Worm (Caenorhabditis elegans): ENCODE measurements around the gene dhs-22.

Gene dhs-22

DNA sequence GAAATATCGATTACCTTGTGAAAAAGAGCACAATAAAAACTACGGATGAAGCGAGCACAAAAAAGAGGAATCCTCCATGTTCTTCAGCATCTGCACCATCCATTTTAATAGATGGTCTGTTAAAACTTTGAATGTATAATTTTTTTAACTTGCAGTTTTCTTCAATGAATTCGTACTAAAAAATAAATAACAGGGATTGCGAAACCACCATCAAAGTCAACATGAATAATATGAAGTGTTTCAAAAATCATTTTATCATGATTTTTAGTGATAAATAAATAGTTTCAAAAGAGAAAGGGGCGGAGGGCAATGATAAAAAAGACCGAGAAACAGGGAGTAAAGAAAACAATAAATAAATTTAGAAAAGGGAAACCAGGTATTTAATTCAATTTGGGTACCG lies at the start of gene dhs-22:
TSS of gene dhs-22 (minus strand) at position 116 of the 400 bp plus-strand sequence.
- peak; percentile 1; the same call in 1 of the 2 replicates for TF ChIP-seq hsf-1 (GFP tag; IDR thresholded peaks at IDR 0.05)
- TF ChIP-seq B0019.2 (GFP tag; conservative IDR thresholded peaks at IDR 0.05): no peak
- TF ChIP-seq ztf-25 (GFP tag; IDR thresholded peaks at IDR 0.05): no peak
- TF ChIP-seq unc-62 (GFP tag; optimal IDR thresholded peaks at IDR 0.05): no peak
- TF ChIP-seq lin-40 (tag; optimal IDR thresholded peaks at IDR 0.05): no peak
- TF ChIP-seq lsl-1 (GFP tag; optimal IDR thresholded peaks at IDR 0.05): no peak
- peak; percentile 55 for TF ChIP-seq madf-6 (GFP tag; IDR thresholded peaks at IDR 0.05)
- TF ChIP-seq ztf-3 (GFP tag; optimal IDR thresholded peaks at IDR 0.05): no peak
- TF ChIP-seq F33H1.4 (GFP tag; IDR thresholded peaks at IDR 0.05): no peak
- peak; percentile 4 for TF ChIP-seq snpc-1.1 (tag; optimal IDR thresholded peaks at IDR 0.05; ENCODE audit: insufficient read depth)
- no peak for TF ChIP-seq rcor-1 (GFP tag; IDR thresholded peaks at IDR 0.05)
- TF ChIP-seq cebp-1 (GFP tag; IDR thresholded peaks at IDR 0.05): peak; percentile 57; the same call in 1 of the 2 replicates
- peak; percentile 73 for TF ChIP-seq cebp-1 (tag; optimal IDR thresholded peaks at IDR 0.05)
- 0 out of 2 replicates have a peak, but pooled peaks have one; percentile 48 for TF ChIP-seq ceh-100 (GFP tag; IDR thresholded peaks at IDR 0.05)
- TF ChIP-seq hmg-1.2 (GFP tag; IDR thresholded peaks at IDR 0.05): 0 out of 2 replicates have a peak, but pooled peaks have one; percentile 17
- no peak for TF ChIP-seq pha-4 (tag; optimal IDR thresholded peaks at IDR 0.05)
- no peak for TF ChIP-seq nhr-80 (tag; optimal IDR thresholded peaks at IDR 0.05)
- TF ChIP-seq mel-28 (tag; optimal IDR thresholded peaks at IDR 0.05; ENCODE audit: borderline replicate concordance): no peak
- TF ChIP-seq fkh-3 (tag; optimal IDR thresholded peaks at IDR 0.05): no peak
- TF ChIP-seq rec-8 (tag; optimal IDR thresholded peaks at IDR 0.05): no peak
- no peak for TF ChIP-seq F57C9.4 (tag; optimal IDR thresholded peaks at IDR 0.05)
- no peak for TF ChIP-seq Y67H2A.10 (GFP tag; conservative IDR thresholded peaks at IDR 0.05)
- no peak for TF ChIP-seq dpl-1 (GFP tag; optimal IDR thresholded peaks at IDR 0.05)

DNA sequence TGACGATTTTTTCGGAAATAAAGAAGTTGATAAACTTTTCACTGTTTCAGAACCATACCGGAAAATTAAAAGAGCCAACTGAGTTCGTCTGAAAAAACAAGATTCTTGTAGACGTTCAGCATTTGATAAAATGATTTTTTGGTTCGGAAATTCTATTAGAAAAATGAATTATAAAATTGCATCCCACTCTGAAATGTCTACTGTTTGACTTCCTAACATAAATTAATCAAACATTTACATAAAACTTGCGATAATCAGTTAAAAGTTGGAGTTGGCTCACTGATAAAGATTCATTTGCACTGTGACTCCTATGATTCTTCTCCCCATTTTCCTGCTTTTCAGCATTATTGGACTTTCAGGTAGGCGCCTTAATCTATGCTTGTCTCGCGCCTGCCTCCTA lies 47.7 kb upstream of the dhs-22 start, which contains the start of gene clec-57:
TSS of gene clec-57 (plus strand) at position 301 of the 400 bp plus-strand sequence.
- TF ChIP-seq sptf-2 (GFP tag; optimal IDR thresholded peaks at IDR 0.05) (no peak), snpc-3.4 (tag; optimal IDR thresholded peaks at IDR 0.05) (no peak)

DNA sequence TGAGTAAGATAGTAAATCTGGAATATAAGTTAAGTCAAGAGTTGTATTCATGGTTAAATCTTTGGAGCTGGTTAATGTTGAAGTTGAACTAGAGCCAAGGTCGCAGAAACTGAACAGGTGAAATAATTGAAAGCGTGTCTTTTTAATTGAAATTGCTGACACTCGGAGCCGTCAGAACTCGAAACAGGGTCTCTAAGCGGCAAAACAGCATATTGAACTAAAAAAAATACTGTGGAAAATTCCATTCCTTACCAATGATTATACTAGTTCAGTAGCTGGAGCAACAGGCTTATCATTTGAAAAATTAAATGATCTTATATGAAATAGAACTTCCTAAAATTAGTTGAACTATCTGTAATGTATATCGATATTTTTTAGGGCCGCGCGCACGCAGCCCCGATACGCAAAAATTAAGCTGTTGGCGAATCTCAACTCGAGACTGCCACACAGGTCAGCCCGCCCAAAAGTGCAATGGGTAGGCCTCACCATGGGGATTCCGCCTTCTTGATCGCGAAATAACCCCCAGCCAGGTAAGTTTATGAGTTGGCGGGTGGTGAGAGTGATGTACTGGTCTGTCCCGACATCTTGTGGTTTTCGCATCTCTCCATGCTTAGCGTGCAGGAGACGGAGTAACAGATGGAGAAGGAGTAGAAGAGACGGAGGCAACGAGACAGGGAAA lies 47.1 kb upstream of the dhs-22 start, which contains the start of gene srz-97:
TSS of gene srz-97 (minus strand) at position 51 of the 679 bp plus-strand sequence.
- TF ChIP-seq C06A6.2 (GFP tag; conservative IDR thresholded peaks at IDR 0.05): no peak
- TF ChIP-seq cebp-1 (GFP tag; IDR thresholded peaks at IDR 0.05): no peak
- TF ChIP-seq cebp-1 (tag; optimal IDR thresholded peaks at IDR 0.05): no peak
- TF ChIP-seq attf-6 (GFP tag; IDR thresholded peaks at IDR 0.05): peak; percentile 84
- no peak for TF ChIP-seq dpff-1 (tag; optimal IDR thresholded peaks at IDR 0.05)
- TF ChIP-seq D2030.7 (GFP tag; IDR thresholded peaks at IDR 0.05): peak; percentile 75
- TF ChIP-seq unc-130 (GFP tag; optimal IDR thresholded peaks at IDR 0.05): no peak
- TF ChIP-seq gei-17 (GFP tag; optimal IDR thresholded peaks at IDR 0.05): no peak
- no peak for TF ChIP-seq madf-3 (GFP tag; IDR thresholded peaks at IDR 0.05)
- TF ChIP-seq hrde-1 (tag; optimal IDR thresholded peaks at IDR 0.05; ENCODE audit: borderline replicate concordance): no peak
- TF ChIP-seq nfyb-1 (GFP tag; IDR thresholded peaks at IDR 0.05): peak; percentile 65
- no peak for TF ChIP-seq ceh-27 (GFP tag; optimal IDR thresholded peaks at IDR 0.05)
- 0 out of 2 replicates have a peak, but pooled peaks have one; percentile 31 for TF ChIP-seq egrh-3 (GFP tag; IDR thresholded peaks at IDR 0.05)
- TF ChIP-seq rpc-1 (optimal IDR thresholded peaks at IDR 0.05): no peak
- no peak for TF ChIP-seq rpc-1 (tag; optimal IDR thresholded peaks at IDR 0.05)
- TF ChIP-seq mcd-1 (GFP tag; IDR thresholded peaks at IDR 0.05): peak; percentile 74
- peak; percentile 93 for TF ChIP-seq hmg-1.2 (GFP tag; IDR thresholded peaks at IDR 0.05)
- peak; percentile 62 for TF ChIP-seq B0336.3 (GFP tag; IDR thresholded peaks at IDR 0.05)
- peak; percentile 15 for TF ChIP-seq athp-1 (tag; optimal IDR thresholded peaks at IDR 0.05)
- no peak for TF ChIP-seq T07F8.4 (tag; optimal IDR thresholded peaks at IDR 0.05)
- no peak for TF ChIP-seq ztf-6 (GFP tag; IDR thresholded peaks at IDR 0.05)
- TF ChIP-seq ztf-18 (tag; optimal IDR thresholded peaks at IDR 0.05): peak; percentile 27
- TF ChIP-seq Y53F4B.3 (GFP tag; IDR thresholded peaks at IDR 0.05): no peak
- no peak for TF ChIP-seq F39B2.1 (GFP tag; IDR thresholded peaks at IDR 0.05)
